Fruit fly (Drosophila melanogaster) whole organism, embryonic: Measurements from ENCODE around the gene Scr.
A peak's percentile ranks its signal among the peaks of the same experiment; 100 is the strongest.

Experiments
- Bdp1 ChIP-seq: fragments of 200-800 bp; sonication (Bioruptor generic); optimal IDR thresholded peaks from 3 replicates; lab custom pipeline; 2016; ENCODE audit warnings: missing biosample characterization, missing genetic modification characterization
- CG10979 ChIP-seq: fragments of 200-800 bp; sonication (Bioruptor generic); optimal IDR thresholded peaks from 2 replicates; lab custom pipeline; 2018; ENCODE audit warnings: missing biosample characterization, mild to moderate bottlenecking, missing genetic modification characterization, moderate library complexity
- CG12391 ChIP-seq: fragments of 200-800 bp; sonication (Bioruptor generic); optimal IDR thresholded peaks from 3 replicates; lab custom pipeline; 2018; ENCODE audit warnings: missing biosample characterization, mild to moderate bottlenecking, missing genetic modification characterization, moderate library complexity
- CG13296 ChIP-seq: fragments of 200-800 bp; sonication (Bioruptor generic); optimal IDR thresholded peaks from 3 replicates; lab custom pipeline; 2018; ENCODE audit warnings: missing biosample characterization, mild to moderate bottlenecking, missing genetic modification characterization
- CG2712 ChIP-seq: fragments of 200-800 bp; optimal IDR thresholded peaks from 3 replicates; lab custom pipeline; 2019; ENCODE audit warnings: missing biosample characterization, mild to moderate bottlenecking, missing genetic modification characterization, moderate library complexity
- CG2875 ChIP-seq: fragments of 200-800 bp; sonication (Bioruptor generic); optimal IDR thresholded peaks from 2 replicates; lab custom pipeline; 2017; ENCODE audit warnings: missing biosample characterization, mild to moderate bottlenecking, missing genetic modification characterization, missing genetic modification reagents
- CG32767 ChIP-seq: fragments of 200-800 bp; sonication (Bioruptor generic); IDR thresholded peaks from 2 replicates; pipeline ENCODE4 v1.3.6; 2022; ENCODE audit warnings: missing biosample characterization, missing genetic modification characterization
- CG32772 ChIP-seq: fragments of 200-800 bp; sonication (Bioruptor generic); IDR thresholded peaks from 2 replicates; pipeline ENCODE4 v1.3.6; 2022; ENCODE audit warnings: missing biosample characterization, missing genetic modification characterization
- CG33213 ChIP-seq: fragments of 200-800 bp; sonication (Bioruptor generic); optimal IDR thresholded peaks from 3 replicates; lab custom pipeline; 2016; ENCODE audit warnings: missing biosample characterization, missing genetic modification characterization
- CG3847 ChIP-seq: fragments of 200-800 bp; sonication (Bioruptor generic); IDR thresholded peaks from 2 replicates; pipeline ENCODE4 v1.3.6; 2022; ENCODE audit warnings: missing biosample characterization, missing genetic modification characterization
- CG4328 ChIP-seq: fragments of 200-800 bp; sonication (Bioruptor generic); optimal IDR thresholded peaks from 3 replicates; lab custom pipeline; 2017; ENCODE audit warnings: missing biosample characterization, missing genetic modification reagents, missing genetic modification characterization
- CG4730 ChIP-seq: fragments of 200-800 bp; sonication (Bioruptor generic); IDR thresholded peaks from 2 replicates; pipeline ENCODE4 v1.3.6; 2022; ENCODE audit warnings: missing biosample characterization, missing genetic modification characterization
- CG4820 ChIP-seq: fragments of 200-800 bp; sonication (Bioruptor generic); optimal IDR thresholded peaks from 3 replicates; lab custom pipeline; 2016; ENCODE audit warnings: missing biosample characterization, missing genetic modification characterization
- CG5180 ChIP-seq: fragments of 200-800 bp; sonication (Bioruptor generic); optimal IDR thresholded peaks from 3 replicates; lab custom pipeline; 2017; ENCODE audit warnings: missing biosample characterization, missing genetic modification characterization, mild to moderate bottlenecking, moderate library complexity, missing genetic modification reagents
- CG6683 ChIP-seq: fragments of 200-800 bp; sonication (Bioruptor generic); optimal IDR thresholded peaks from 2 replicates; lab custom pipeline; 2017; ENCODE audit warnings: missing biosample characterization, mild to moderate bottlenecking, missing genetic modification characterization, missing genetic modification reagents
- CG7372 ChIP-seq: fragments of 200-800 bp; sonication (Bioruptor generic); IDR thresholded peaks from 2 replicates; pipeline ENCODE4 v1.3.6; 2022; ENCODE audit warnings: missing biosample characterization, missing genetic modification characterization
- CG7745 ChIP-seq: fragments of 200-800 bp; sonication (Bioruptor generic); optimal IDR thresholded peaks from 2 replicates; lab custom pipeline; 2018; ENCODE audit warnings: missing biosample characterization, mild to moderate bottlenecking, missing genetic modification characterization, moderate library complexity
- Chrac-16 ChIP-seq: fragments of 200-800 bp; sonication (Bioruptor generic); optimal IDR thresholded peaks from 3 replicates; lab custom pipeline; 2016; ENCODE audit warnings: missing biosample characterization, missing genetic modification characterization
- CrebB ChIP-seq: fragments of 200-800 bp; sonication (Bioruptor generic); optimal IDR thresholded peaks from 3 replicates; lab custom pipeline; 2018; ENCODE audit warnings: missing biosample characterization, mild to moderate bottlenecking, missing genetic modification characterization
- Dfd ChIP-seq, 2 experiments: fragments of >200 bp; optimal IDR thresholded peaks; 2 replicates each; lab custom pipeline; 2017; ENCODE audit warnings: missing biosample characterization in 2 of 2, missing genetic modification characterization in 2 of 2
- Ets65A ChIP-seq: fragments of 200-800 bp; sonication (Bioruptor generic); peaks from one replicate; lab custom pipeline; 2016; ENCODE audit warnings: missing biosample characterization, missing genetic modification characterization
- Hey ChIP-seq: fragments of 200-800 bp; sonication (Bioruptor generic); optimal IDR thresholded peaks from 3 replicates; lab custom pipeline; 2018; ENCODE audit warnings: missing biosample characterization, mild to moderate bottlenecking, missing genetic modification characterization
- Hmx ChIP-seq: fragments of 200-800 bp; sonication (Bioruptor generic); optimal IDR thresholded peaks from 2 replicates; lab custom pipeline; 2016; ENCODE audit warnings: missing biosample characterization, missing genetic modification characterization
- Mes4 ChIP-seq: fragments of 200-800 bp; sonication (Bioruptor generic); optimal IDR thresholded peaks from 2 replicates; lab custom pipeline; 2016; ENCODE audit warnings: missing biosample characterization, missing genetic modification characterization
- Nf-YB ChIP-seq: fragments of 200-800 bp; sonication (Bioruptor generic); optimal IDR thresholded peaks from 3 replicates; lab custom pipeline; 2019; ENCODE audit warnings: missing biosample characterization, mild to moderate bottlenecking, missing genetic modification characterization, moderate library complexity
- Sox102F ChIP-seq: fragments of 200-800 bp; sonication (Bioruptor generic); optimal IDR thresholded peaks from 2 replicates; lab custom pipeline; 2018; ENCODE audit warnings: missing biosample characterization, mild to moderate bottlenecking, missing genetic modification characterization, moderate library complexity
- Stat92E ChIP-seq, 3 experiments: fragments of >200 bp in 2 of 3; fragments of 200-800 bp in 1 of 3; sonication (Bioruptor generic) in 1 of 3; optimal IDR thresholded peaks; 2 replicates each; lab custom pipeline; 2017 to 2019; ENCODE audit warnings: missing biosample characterization in 3 of 3, missing genetic modification characterization in 3 of 3, mild to moderate bottlenecking in 1 of 3, moderate library complexity in 1 of 3
- ase ChIP-seq: fragments of 200-800 bp; sonication (Bioruptor generic); IDR thresholded peaks from 3 replicates; pipeline ENCODE4 v1.3.6; 2022; ENCODE audit warnings: missing biosample characterization, missing genetic modification characterization
- cad ChIP-seq: fragments of >200 bp; optimal IDR thresholded peaks from 2 replicates; lab custom pipeline; 2017; ENCODE audit warnings: missing biosample characterization, missing genetic modification characterization
- chinmo ChIP-seq: fragments of 200-800 bp; sonication (Bioruptor generic); IDR thresholded peaks from 4 replicates; pipeline ENCODE4 v1.3.6; 2022; ENCODE audit warnings: missing biosample characterization, missing genetic modification characterization; ENCODE audit not compliant: partially characterized antibody
- chm ChIP-seq: fragments of 200-800 bp; sonication (Bioruptor generic); IDR thresholded peaks from 2 replicates; pipeline ENCODE4 v1.3.6; 2022; ENCODE audit warnings: missing biosample characterization, missing genetic modification characterization
- danr ChIP-seq: fragments of 200-800 bp; sonication (Bioruptor generic); IDR thresholded peaks from 2 replicates; pipeline ENCODE4 v1.3.6; 2022; ENCODE audit warnings: missing biosample characterization, missing genetic modification characterization
- eyg ChIP-seq: fragments of 200-800 bp; sonication (Bioruptor generic); optimal IDR thresholded peaks from 3 replicates; lab custom pipeline; 2016; ENCODE audit warnings: missing biosample characterization, missing genetic modification characterization
- gem ChIP-seq: fragments of 200-800 bp; sonication (Bioruptor generic); optimal IDR thresholded peaks from 2 replicates; lab custom pipeline; 2019; ENCODE audit warnings: missing biosample characterization, mild to moderate bottlenecking, missing genetic modification characterization, moderate library complexity
- hbn ChIP-seq: fragments of 200-800 bp; sonication (Bioruptor generic); IDR thresholded peaks from 2 replicates; pipeline ENCODE4 v1.3.6; 2022; ENCODE audit warnings: missing biosample characterization, missing genetic modification characterization; ENCODE audit not compliant: partially characterized antibody
- kni ChIP-seq: fragments of 200-800 bp; sonication (Bioruptor generic); optimal IDR thresholded peaks from 3 replicates; lab custom pipeline; 2017; ENCODE audit warnings: mild to moderate bottlenecking, missing biosample characterization, missing genetic modification reagents, missing genetic modification characterization
- p53 ChIP-seq: fragments of 200-800 bp; sonication (Bioruptor generic); optimal IDR thresholded peaks from 2 replicates; lab custom pipeline; 2016; ENCODE audit warnings: missing biosample characterization, missing genetic modification characterization
- pita ChIP-seq: fragments of 200-800 bp; sonication (Bioruptor generic); optimal IDR thresholded peaks from 2 replicates; lab custom pipeline; 2017; ENCODE audit warnings: missing biosample characterization, mild to moderate bottlenecking, missing genetic modification characterization
- pros ChIP-seq: fragments of 200-800 bp; sonication (Bioruptor generic); optimal IDR thresholded peaks from 3 replicates; lab custom pipeline; 2019; ENCODE audit warnings: missing biosample characterization, mild to moderate bottlenecking, missing genetic modification characterization, moderate library complexity
- repo ChIP-seq: fragments of 200-800 bp; sonication (Bioruptor generic); optimal IDR thresholded peaks from 2 replicates; lab custom pipeline; 2016; ENCODE audit warnings: missing biosample characterization, missing genetic modification characterization
- row ChIP-seq: fragments of 200-800 bp; sonication (Bioruptor generic); IDR thresholded peaks from 3 replicates; pipeline ENCODE4 v1.3.6; 2022; ENCODE audit warnings: missing biosample characterization, missing genetic modification characterization
- slou ChIP-seq: fragments of 200-800 bp; sonication (Bioruptor generic); optimal IDR thresholded peaks from 3 replicates; lab custom pipeline; 2016; ENCODE audit warnings: missing biosample characterization, missing genetic modification characterization
- unpg ChIP-seq: fragments of 200-800 bp; sonication (Bioruptor generic); optimal IDR thresholded peaks from 3 replicates; lab custom pipeline; 2018; ENCODE audit warnings: missing biosample characterization, mild to moderate bottlenecking, missing genetic modification characterization, moderate library complexity
- yki ChIP-seq: fragments of >200 bp; optimal IDR thresholded peaks from 3 replicates; lab custom pipeline; 2018
- zen ChIP-seq: fragments of 200-800 bp; sonication (Bioruptor generic); optimal IDR thresholded peaks from 3 replicates; lab custom pipeline; 2018; ENCODE audit warnings: missing biosample characterization, mild to moderate bottlenecking, missing genetic modification characterization, moderate library complexity

Scr gene

dm6 chr3R:6854296-6854695, 4.5 kb upstream of the Scr start (continued):
- no peak for TF ChIP-seq chinmo (GFP tag; lab: Robert Waterston, UW)
- no peak for TF ChIP-seq Mes4
- TF ChIP-seq zen: peak; percentile 84
- TF ChIP-seq CG32767 (GFP tag; lab: Robert Waterston, UW): no peak
- no peak for TF ChIP-seq CG13296 (GFP tag; lab: Kevin White, UChicago)
- TF ChIP-seq Stat92E (GFP tag; optimal IDR thresholded peaks at IDR 0.05; lab: Kevin White, UChicago): no peak
- TF ChIP-seq CG5180 (GFP tag; lab: Kevin White, UChicago): no peak
- peak; percentile 76 for TF ChIP-seq pita (GFP tag; lab: Kevin White, UChicago)
- TF ChIP-seq CG33213 (GFP tag; lab: Kevin White, UChicago): no peak
- no peak for TF ChIP-seq CG12391
- TF ChIP-seq CG4730: no peak
- TF ChIP-seq Chrac-16 (GFP tag; lab: Kevin White, UChicago): no peak
- TF ChIP-seq gem (tag; lab: Kevin White, UChicago): no peak
- no peak for TF ChIP-seq ase (GFP tag; lab: Robert Waterston, UW)
- TF ChIP-seq repo: no peak
- no peak for TF ChIP-seq row (GFP tag; lab: Robert Waterston, UW)
- no peak for TF ChIP-seq kni (GFP tag; lab: Kevin White, UChicago)
- TF ChIP-seq CG7745: no peak
- no peak for TF ChIP-seq Bdp1
- no peak for TF ChIP-seq hbn
- TF ChIP-seq pros (GFP tag; lab: Kevin White, UChicago): no peak
- no peak for TF ChIP-seq CG4328 (GFP tag; lab: Kevin White, UChicago)
- TF ChIP-seq Dfd (GFP tag; optimal IDR thresholded peaks at IDR 0.05; lab: Kevin White, UChicago): peak in 1 of 2 experiments; percentile 38
- no peak for TF ChIP-seq eyg (GFP tag; lab: Kevin White, UChicago)
- TF ChIP-seq CG2875 (GFP tag; lab: Kevin White, UChicago): no peak
- TF ChIP-seq danr (GFP tag; lab: Robert Waterston, UW): no peak
- no peak for TF ChIP-seq CG2712 (tag; lab: Kevin White, UChicago)
- TF ChIP-seq cad: peak; percentile 26
- no peak for TF ChIP-seq Nf-YB (GFP tag; lab: Kevin White, UChicago)
- TF ChIP-seq Sox102F (GFP tag; lab: Kevin White, UChicago): no peak
- no peak for TF ChIP-seq yki (lab: Kevin White, UChicago)
- no peak for TF ChIP-seq chm (GFP tag; lab: Robert Waterston, UW)
- no peak for TF ChIP-seq CG3847 (GFP tag; lab: Robert Waterston, UW)
- no peak for TF ChIP-seq Hmx (GFP tag; lab: Kevin White, UChicago)
- no peak for TF ChIP-seq CG7372 (GFP tag; lab: Robert Waterston, UW)
- TF ChIP-seq Hey (tag; lab: Kevin White, UChicago): no peak
- no peak for TF ChIP-seq CrebB (tag; lab: Kevin White, UChicago)
- no peak for TF ChIP-seq CG6683 (GFP tag; lab: Kevin White, UChicago)
- no peak for TF ChIP-seq CG32772
- TF ChIP-seq CG10979: no peak
- TF ChIP-seq p53 (GFP tag; lab: Kevin White, UChicago): no peak
- no peak for TF ChIP-seq unpg

- TF ChIP-seq Ets65A (GFP tag; lab: Kevin White, UChicago) (peak; percentile 76), CG4820 (GFP tag; lab: Kevin White, UChicago) (no peak), slou (no peak), zen (peak; percentile 59), repo (no peak)
- TF ChIP-seq, all 482 proteins: peak for 2
Observed at dm6 chr3R:6853672-6854071, 3.9 kb upstream of the Scr start.
